Worm (Caenorhabditis elegans): ENCODE measurements around the gene Y66D12A.24.

DNA sequence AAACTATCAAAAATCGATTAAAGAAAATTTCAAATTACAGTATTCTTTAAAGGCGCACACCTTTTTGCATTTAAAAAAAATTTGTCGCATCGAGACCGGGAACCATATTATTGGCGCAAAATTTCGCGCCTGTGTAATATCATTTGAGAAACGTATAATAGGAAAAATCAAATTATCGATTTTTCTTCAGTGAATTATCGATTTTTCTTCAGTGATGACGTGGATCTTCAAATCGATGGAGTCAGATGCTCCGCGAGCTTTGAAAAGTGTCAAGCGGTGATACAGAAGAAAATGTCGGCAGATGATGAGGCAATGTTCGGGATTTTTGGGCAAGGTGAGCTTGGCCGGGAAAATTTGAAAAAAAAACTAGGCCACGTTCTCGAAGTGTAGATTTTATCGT lies 38.8 kb downstream of the Y66D12A.24 start:
- no peak for TF ChIP-seq unc-39 (tag; optimal IDR thresholded peaks at IDR 0.05)
- TF ChIP-seq elt-3 (tag; optimal IDR thresholded peaks at IDR 0.05): no peak
- TF ChIP-seq nhr-28 (tag; optimal IDR thresholded peaks at IDR 0.05): no peak

All from whole organism, mixed stage, embryonic.